Worm (Caenorhabditis elegans): ENCODE data around the gene Y53G8AM.4.
A peak's percentile ranks its signal among the peaks of the same experiment; 100 is the strongest.

The Y53G8AM.4 gene

DNA sequence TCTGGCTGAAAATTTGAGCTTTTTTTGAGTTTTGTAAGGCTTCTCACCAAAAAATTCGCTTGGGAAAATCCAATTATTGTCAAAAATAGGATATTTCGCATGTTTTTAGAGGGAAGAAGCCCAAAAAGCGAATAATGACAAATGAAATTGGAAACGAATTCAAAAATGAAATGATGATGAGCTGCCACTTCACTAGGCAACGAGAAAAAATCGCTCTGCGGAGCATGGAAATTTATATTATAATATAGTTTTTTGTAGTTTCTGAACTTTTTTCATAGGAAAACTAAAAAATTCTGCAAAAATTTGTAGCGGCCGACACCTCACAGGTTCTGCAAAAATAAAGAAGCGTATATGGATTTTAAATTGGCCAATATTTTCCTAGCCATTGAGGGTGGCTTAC is 2.4 kb downstream of the Y53G8AM.4 start, which contains the start of gene Y53G8AL.3:
Gene Y53G8AL.3 (minus strand): TSS at position 101 of the 400 bp plus-strand sequence.
- TF ChIP-seq zip-8 (tag; optimal IDR thresholded peaks at IDR 0.05) (no peak), unc-120 (tag; optimal IDR thresholded peaks at IDR 0.05; ENCODE audit: poor library complexity, severe bottlenecking) (no peak), sptf-1 (tag; optimal IDR thresholded peaks at IDR 0.05) (no peak), nhr-12 (tag; optimal IDR thresholded peaks at IDR 0.05) (no peak), pha-4 (tag; optimal IDR thresholded peaks at IDR 0.05) (no peak), nhr-237 (tag; optimal IDR thresholded peaks at IDR 0.05) (no peak), blmp-1 (tag; optimal IDR thresholded peaks at IDR 0.05) (no peak), lsy-2 (tag; optimal IDR thresholded peaks at IDR 0.05) (no peak), elt-3 (tag; optimal IDR thresholded peaks at IDR 0.05) (no peak), ceh-39 (tag; optimal IDR thresholded peaks at IDR 0.05) (no peak), hlh-1 (tag; optimal IDR thresholded peaks at IDR 0.05) (no peak), elt-1 (tag; optimal IDR thresholded peaks at IDR 0.05; ENCODE audit: borderline replicate concordance, insufficient read depth) (no peak), sem-2 (GFP tag; optimal IDR thresholded peaks at IDR 0.05) (no peak)

DNA sequence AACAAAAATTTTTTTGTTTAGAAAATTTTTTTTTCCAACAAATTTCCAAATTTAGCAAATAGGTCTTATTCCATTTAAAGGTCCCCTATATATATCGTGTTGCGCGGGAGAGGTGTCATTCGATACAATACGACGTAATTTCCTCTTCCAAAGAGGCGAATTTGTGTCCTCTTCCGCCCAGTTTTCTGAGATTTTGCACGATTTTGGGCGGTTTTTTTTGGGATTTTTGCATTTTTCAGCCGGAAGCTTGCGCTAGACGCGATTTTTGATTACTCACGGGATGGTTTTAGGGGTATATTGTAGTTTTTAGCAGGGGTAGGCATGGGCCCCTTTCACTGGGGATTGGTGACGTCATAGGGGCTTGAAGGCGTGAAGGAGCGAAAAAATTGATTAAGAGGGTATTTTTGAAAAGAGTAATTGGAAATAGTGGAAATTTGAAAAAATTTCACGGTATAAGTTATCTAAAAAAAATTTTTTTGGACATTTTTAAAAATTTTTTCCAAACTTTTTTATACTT is 4.8 kb downstream of the Y53G8AM.4 start, which contains the start of gene Y53G8AL.4:
Gene Y53G8AL.4 (minus strand): TSS at position 51 of the 517 bp plus-strand sequence.
- TF ChIP-seq zip-8 (tag; optimal IDR thresholded peaks at IDR 0.05) (peak; percentile 60), snpc-4 (tag; optimal IDR thresholded peaks at IDR 0.05) (no peak)

DNA sequence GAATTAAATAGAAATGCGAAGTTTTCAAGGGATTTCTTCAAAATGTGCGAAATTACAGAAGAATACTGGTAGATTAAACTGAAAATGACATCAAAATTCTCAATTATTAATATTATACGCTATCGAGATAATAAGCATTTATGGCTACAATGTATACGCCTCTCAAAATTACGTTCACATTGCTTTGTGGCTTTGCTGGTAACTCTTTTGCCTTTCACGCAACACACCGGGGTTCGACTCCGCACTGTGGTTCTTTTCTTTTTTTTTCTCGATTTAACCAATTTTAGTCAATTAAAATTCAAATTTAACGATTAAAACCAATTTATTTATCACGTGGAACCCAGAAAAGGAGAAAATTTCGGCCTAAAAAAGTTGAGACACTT is 6.4 kb downstream of the Y53G8AM.4 start:
- TF ChIP-seq unc-39 (tag; optimal IDR thresholded peaks at IDR 0.05) (no peak), cnd-1 (tag; optimal IDR thresholded peaks at IDR 0.05) (no peak), ces-1 (GFP tag; optimal IDR thresholded peaks at IDR 0.05) (no peak), mls-2 (tag; optimal IDR thresholded peaks at IDR 0.05) (peak; percentile 37), sptf-1 (tag; optimal IDR thresholded peaks at IDR 0.05) (no peak), ham-2 (GFP tag; optimal IDR thresholded peaks at IDR 0.05) (no peak), lin-32 (GFP tag; optimal IDR thresholded peaks at IDR 0.05) (no peak), pha-4 (tag; optimal IDR thresholded peaks at IDR 0.05) (no peak), mab-5 (tag; optimal IDR thresholded peaks at IDR 0.05) (no peak), nhr-12 (tag; optimal IDR thresholded peaks at IDR 0.05) (no peak), mep-1 (tag; optimal IDR thresholded peaks at IDR 0.05) (no peak), tbx-8 (GFP tag; optimal IDR thresholded peaks at IDR 0.05) (peak; percentile 52), drap-1 (GFP tag; optimal IDR thresholded peaks at IDR 0.05) (no peak), bed-3 (GFP tag; optimal IDR thresholded peaks at IDR 0.05) (no peak), ceh-39 (tag; optimal IDR thresholded peaks at IDR 0.05) (no peak), flh-1 (GFP tag; optimal IDR thresholded peaks at IDR 0.05) (peak; percentile 25), M03D4.4 (tag; optimal IDR thresholded peaks at IDR 0.05) (no peak), lsy-2 (tag; optimal IDR thresholded peaks at IDR 0.05) (no peak), snpc-4 (tag; optimal IDR thresholded peaks at IDR 0.05) (no peak), ztf-11 (tag; optimal IDR thresholded peaks at IDR 0.05) (no peak), nhr-237 (tag; optimal IDR thresholded peaks at IDR 0.05) (no peak), zip-8 (tag; optimal IDR thresholded peaks at IDR 0.05) (no peak), ceh-83 (GFP tag; optimal IDR thresholded peaks at IDR 0.05) (no peak), nhr-28 (tag; optimal IDR thresholded peaks at IDR 0.05) (no peak), blmp-1 (tag; optimal IDR thresholded peaks at IDR 0.05) (no peak), nhr-76 (tag; optimal IDR thresholded peaks at IDR 0.05) (no peak), unc-62 (GFP tag; optimal IDR thresholded peaks at IDR 0.05) (no peak), ceh-43 (GFP tag; optimal IDR thresholded peaks at IDR 0.05) (peak; percentile 44), sem-2 (GFP tag; optimal IDR thresholded peaks at IDR 0.05) (no peak), lin-13 (tag; optimal IDR thresholded peaks at IDR 0.05) (no peak)

DNA sequence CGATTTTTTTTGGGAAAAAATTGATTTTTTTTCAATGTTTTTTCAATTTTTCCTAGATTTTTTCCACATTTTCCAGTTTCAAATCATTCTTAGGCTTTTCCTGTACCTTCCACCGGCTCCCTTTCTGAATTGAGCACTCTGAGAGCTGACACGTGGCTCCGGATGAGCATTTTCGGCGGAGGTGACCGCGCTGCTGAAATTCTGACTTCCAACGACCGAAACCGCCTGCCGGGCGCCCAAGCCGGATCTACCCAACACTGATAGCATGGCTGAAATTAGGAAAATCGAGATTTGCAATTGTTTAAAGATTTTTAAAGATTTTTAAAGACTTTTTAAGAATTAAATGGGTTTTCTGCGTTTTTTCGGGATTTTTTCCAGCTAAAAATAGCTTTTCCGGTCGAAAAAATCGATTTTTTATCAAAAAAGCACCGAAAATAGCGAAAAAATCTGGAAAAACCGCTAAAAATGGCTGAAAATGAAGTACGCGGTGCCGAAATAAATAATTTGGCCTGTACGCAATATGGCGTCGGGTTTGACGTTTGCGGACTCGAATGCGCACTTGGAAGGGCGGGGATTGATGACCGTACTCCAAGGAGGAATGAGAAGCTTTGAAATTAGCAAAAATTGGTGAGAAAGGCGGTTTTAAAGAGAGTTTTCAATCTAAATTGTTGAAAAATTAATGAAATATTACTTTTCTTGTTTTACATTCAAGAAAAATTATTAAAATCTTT is 7.0 kb downstream of the Y53G8AM.4 start, which contains the start of gene nduf-9:
Gene nduf-9 (minus strand): TSS at position 269 of the 731 bp plus-strand sequence.
- TF ChIP-seq ceh-43 (GFP tag; optimal IDR thresholded peaks at IDR 0.05) (no peak), sptf-1 (tag; optimal IDR thresholded peaks at IDR 0.05) (no peak), ces-1 (GFP tag; optimal IDR thresholded peaks at IDR 0.05) (peak; percentile 53), lin-32 (GFP tag; optimal IDR thresholded peaks at IDR 0.05) (no peak), ceh-39 (tag; optimal IDR thresholded peaks at IDR 0.05) (no peak), pha-4 (tag; optimal IDR thresholded peaks at IDR 0.05) (peak; percentile 9), lin-13 (tag; optimal IDR thresholded peaks at IDR 0.05) (peak; percentile 65), ceh-83 (GFP tag; optimal IDR thresholded peaks at IDR 0.05) (no peak), tbx-8 (GFP tag; optimal IDR thresholded peaks at IDR 0.05) (no peak), hlh-1 (tag; optimal IDR thresholded peaks at IDR 0.05) (peak; percentile 18), sem-2 (GFP tag; optimal IDR thresholded peaks at IDR 0.05) (no peak), ham-2 (GFP tag; optimal IDR thresholded peaks at IDR 0.05) (no peak), mep-1 (tag; optimal IDR thresholded peaks at IDR 0.05) (peak; percentile 2), lsy-2 (tag; optimal IDR thresholded peaks at IDR 0.05) (peak; percentile 94), mab-5 (tag; optimal IDR thresholded peaks at IDR 0.05) (no peak)
